Worm (Caenorhabditis elegans): ENCODE data around the gene K10B4.1.

- TF ChIP-seq nhr-28 (tag; optimal IDR thresholded peaks at IDR 0.05), result no peak
- TF ChIP-seq unc-130 (tag; optimal IDR thresholded peaks at IDR 0.05), result peak; percentile 25
- no peak for TF ChIP-seq aly-2 (tag; optimal IDR thresholded peaks at IDR 0.05)
- no peak for TF ChIP-seq ztf-11 (tag; optimal IDR thresholded peaks at IDR 0.05)
- no peak for TF ChIP-seq pag-3 (tag; optimal IDR thresholded peaks at IDR 0.05; ENCODE audit: borderline replicate concordance, insufficient read depth)
- no peak for TF ChIP-seq ztf-4 (tag; optimal IDR thresholded peaks at IDR 0.05)
- TF ChIP-seq fos-1 (tag; optimal IDR thresholded peaks at IDR 0.05), result no peak
- TF ChIP-seq fkh-10 (GFP tag; optimal IDR thresholded peaks at IDR 0.05), result no peak
- TF ChIP-seq nhr-12 (tag; optimal IDR thresholded peaks at IDR 0.05), result no peak
- no peak for TF ChIP-seq egl-27 (tag; optimal IDR thresholded peaks at IDR 0.05)
- no peak for TF ChIP-seq ets-5 (GFP tag; IDR thresholded peaks at IDR 0.05)
These were observed 26.9 kb downstream of the K10B4.1 start, which contains the start of gene etr-1 for ce11 chrII:162182-162581.
